Fruit fly (Drosophila melanogaster): ENCODE data around the gene Gas41.
A peak's percentile ranks its signal among the peaks of the same experiment; 100 is the strongest.

The Gas41 gene

dm6 chr2L:6948540-6948942 is 1.5 kb downstream of the Gas41 start, which contains the start of gene ihog (continued):
- peak; percentile 62 for TF ChIP-seq scrt (GFP tag; optimal IDR thresholded peaks at IDR 0.05)
- TF ChIP-seq CG13287 (GFP tag; IDR thresholded peaks at IDR 0.05; ENCODE audit: partially characterized antibody) = peak; percentile 70
- peak; percentile 55; the same call in 2 of the 3 replicates for TF ChIP-seq Doc3 (GFP tag; IDR thresholded peaks at IDR 0.05; ENCODE audit: partially characterized antibody)
- TF ChIP-seq gcm (GFP tag; optimal IDR thresholded peaks at IDR 0.05) = peak; percentile 15
- no peak for TF ChIP-seq tio (GFP tag; optimal IDR thresholded peaks at IDR 0.05)
- peak; percentile 47 for TF ChIP-seq CG1603 (tag; optimal IDR thresholded peaks at IDR 0.05)
- peak; percentile 81 for TF ChIP-seq pfk (GFP tag; optimal IDR thresholded peaks at IDR 0.05)
- TF ChIP-seq pb (GFP tag; optimal IDR thresholded peaks at IDR 0.05) = no peak
- peak; percentile 54; the same call in 3 of the 4 replicates for TF ChIP-seq Dll (GFP tag; IDR thresholded peaks at IDR 0.05; ENCODE audit: partially characterized antibody)
- TF ChIP-seq Sox100B (GFP tag; optimal IDR thresholded peaks at IDR 0.05) = no peak
- TF ChIP-seq Nf-YB (GFP tag; optimal IDR thresholded peaks at IDR 0.05) = no peak
- no peak for TF ChIP-seq CG3065 (GFP tag; optimal IDR thresholded peaks at IDR 0.05)
- TF ChIP-seq NFAT (GFP tag; IDR thresholded peaks at IDR 0.05) = no peak
- TF ChIP-seq HLH4C (GFP tag; IDR thresholded peaks at IDR 0.05; ENCODE audit: partially characterized antibody) = 0 out of 3 replicates have a peak, but pooled peaks have one; percentile 9
- TF ChIP-seq Rx (GFP tag; IDR thresholded peaks at IDR 0.05) = no peak
- TF ChIP-seq CG17385 (GFP tag; optimal IDR thresholded peaks at IDR 0.05) = peak; percentile 6
- no peak for TF ChIP-seq CG8388 (GFP tag; optimal IDR thresholded peaks at IDR 0.05)
- TF ChIP-seq chm (GFP tag; IDR thresholded peaks at IDR 0.05) = peak; percentile 15; the same call in 1 of the 2 replicates
- no peak for TF ChIP-seq CG10654 (GFP tag; optimal IDR thresholded peaks at IDR 0.05)
- TF ChIP-seq CG4854 (GFP tag; optimal IDR thresholded peaks at IDR 0.05) = no peak
- TF ChIP-seq MESR4 (GFP tag; optimal IDR thresholded peaks at IDR 0.05) = peak; percentile 78
- TF ChIP-seq Dp (GFP tag; optimal IDR thresholded peaks at IDR 0.05) = peak; percentile 23
- TF ChIP-seq zen2 (GFP tag; IDR thresholded peaks at IDR 0.05; ENCODE audit: partially characterized antibody) = no peak
- no peak for TF ChIP-seq Asciz (GFP tag; optimal IDR thresholded peaks at IDR 0.05)
- no peak for TF ChIP-seq bcd (GFP tag; optimal IDR thresholded peaks at IDR 0.05)
- TF ChIP-seq amos (GFP tag; IDR thresholded peaks at IDR 0.05; ENCODE audit: partially characterized antibody) = peak; percentile 72
- no peak for TF ChIP-seq CG8478 (optimal IDR thresholded peaks at IDR 0.05)
- peak; percentile 47; the same call in 1 of the 2 replicates for TF ChIP-seq Scr (GFP tag; IDR thresholded peaks at IDR 0.05; ENCODE audit: partially characterized antibody)
- no peak for TF ChIP-seq Ada2b (GFP tag; IDR thresholded peaks at IDR 0.05)
- TF ChIP-seq Dip3 (GFP tag; optimal IDR thresholded peaks at IDR 0.05) = no peak
- no peak for TF ChIP-seq rib (GFP tag; IDR thresholded peaks at IDR 0.05)
- TF ChIP-seq Hmr (GFP tag; optimal IDR thresholded peaks at IDR 0.05) = no peak
- TF ChIP-seq HmgZ (tag; optimal IDR thresholded peaks at IDR 0.05) = peak; percentile 13
- no peak for TF ChIP-seq CG2120 (GFP tag; optimal IDR thresholded peaks at IDR 0.05)
- peak; percentile 88 for TF ChIP-seq row (GFP tag; IDR thresholded peaks at IDR 0.05)
- no peak for TF ChIP-seq bowl (GFP tag; IDR thresholded peaks at IDR 0.05)
- TF ChIP-seq cg (GFP tag; optimal IDR thresholded peaks at IDR 0.05) = peak; percentile 79
- TF ChIP-seq CG30020 (tag; optimal IDR thresholded peaks at IDR 0.05) = peak; percentile 45
- TF ChIP-seq GATAe (GFP tag; conservative IDR thresholded peaks at IDR 0.05) = no peak
- TF ChIP-seq CG12299 (tag; optimal IDR thresholded peaks at IDR 0.05) = no peak
- no peak for TF ChIP-seq lov (optimal IDR thresholded peaks at IDR 0.05)
- TF ChIP-seq lov (GFP tag; IDR thresholded peaks at IDR 0.05) = no peak
- TF ChIP-seq Bgb (GFP tag; IDR thresholded peaks at IDR 0.05; ENCODE audit: partially characterized antibody) = peak; percentile 59
- TF ChIP-seq slbo (GFP tag; IDR thresholded peaks at IDR 0.05) = 0 out of 2 replicates have a peak, but pooled peaks have one; percentile 13
- no peak for TF ChIP-seq ase (GFP tag; IDR thresholded peaks at IDR 0.05)
- no peak for TF ChIP-seq CG11560 (tag; IDR thresholded peaks at IDR 0.05)
- peak; percentile 60 for TF ChIP-seq YL-1 (GFP tag; optimal IDR thresholded peaks at IDR 0.05)
- no peak for TF ChIP-seq wdn (GFP tag; IDR thresholded peaks at IDR 0.05)
- no peak for TF ChIP-seq CG13123 (GFP tag; optimal IDR thresholded peaks at IDR 0.05)
- TF ChIP-seq CG1602 (GFP tag; optimal IDR thresholded peaks at IDR 0.05) = no peak
- peak; percentile 67 for TF ChIP-seq Opbp (GFP tag; IDR thresholded peaks at IDR 0.05; ENCODE audit: partially characterized antibody)

All from whole organism, embryonic.